Fruit fly (Drosophila melanogaster) whole organism, adult: ENCODE data around the gene cm.

Source experiments
- CG5204 ChIP-seq: fragments of 200-800 bp; sonication (Bioruptor generic); optimal IDR thresholded peaks from 2 replicates; lab custom pipeline; 2016; ENCODE audit warnings: missing biosample characterization, missing genetic modification characterization
- Crg-1 ChIP-seq: fragments of 200-800 bp; sonication (Bioruptor generic); optimal IDR thresholded peaks from 2 replicates; lab custom pipeline; 2016; ENCODE audit warnings: missing biosample characterization, missing genetic modification characterization
- cic ChIP-seq: fragments of 200-800 bp; sonication (Bioruptor generic); optimal IDR thresholded peaks from 2 replicates; lab custom pipeline; 2017; ENCODE audit warnings: missing biosample characterization, mild to moderate bottlenecking, missing genetic modification characterization, moderate library complexity

- TF ChIP-seq Crg-1, result no peak
- TF ChIP-seq CG5204 (GFP tag; lab: Kevin White, UChicago), result no peak
- no peak for TF ChIP-seq cic (GFP tag; lab: Kevin White, UChicago)
Observed at dm6 chrX:7037061-7037460, 26.1 kb upstream of the cm start.
